Worm (Caenorhabditis elegans): ENCODE data around the gene tmed-1.
A peak's percentile ranks its signal among the peaks of the same experiment; 100 is the strongest.

Gene tmed-1

ce11 chrIV:12036924-12037323 is 41.0 kb downstream of the tmed-1 start (continued):
- no peak for TF ChIP-seq ets-4 (GFP tag; optimal IDR thresholded peaks at IDR 0.05)
- TF ChIP-seq hmg-20 (GFP tag; IDR thresholded peaks at IDR 0.05) = no peak
- TF ChIP-seq tbx-9 (tag; optimal IDR thresholded peaks at IDR 0.05; ENCODE audit: borderline replicate concordance) = no peak
- no peak for TF ChIP-seq ekl-4 (GFP tag; IDR thresholded peaks at IDR 0.05)
- no peak for TF ChIP-seq die-1 (tag; optimal IDR thresholded peaks at IDR 0.05)
- no peak for TF ChIP-seq madf-10 (tag; optimal IDR thresholded peaks at IDR 0.05)
- TF ChIP-seq snpc-3.4 (tag; optimal IDR thresholded peaks at IDR 0.05) = no peak
- TF ChIP-seq mcd-1 (GFP tag; IDR thresholded peaks at IDR 0.05) = no peak
- 0 out of 2 replicates have a peak, but pooled peaks have one; percentile 33 for TF ChIP-seq pbrm-1 (GFP tag; IDR thresholded peaks at IDR 0.05)
- no peak for TF ChIP-seq hlh-26 (GFP tag; conservative IDR thresholded peaks at IDR 0.05)
- TF ChIP-seq lsy-27 (tag; optimal IDR thresholded peaks at IDR 0.05; ENCODE audit: borderline replicate concordance, insufficient read depth) = no peak
- no peak for TF ChIP-seq ztf-28 (GFP tag; IDR thresholded peaks at IDR 0.05)
- no peak for TF ChIP-seq dpl-1 (GFP tag; optimal IDR thresholded peaks at IDR 0.05)
- TF ChIP-seq let-607 (tag; optimal IDR thresholded peaks at IDR 0.05) = no peak
- no peak for TF ChIP-seq F33H1.4 (GFP tag; IDR thresholded peaks at IDR 0.05)
- TF ChIP-seq F52B5.7 (tag; optimal IDR thresholded peaks at IDR 0.05) = no peak
- no peak for TF ChIP-seq mel-28 (tag; optimal IDR thresholded peaks at IDR 0.05; ENCODE audit: borderline replicate concordance)
- TF ChIP-seq aptf-2 (GFP tag; conservative IDR thresholded peaks at IDR 0.05) = no peak
- no peak for TF ChIP-seq nhr-179 (tag; optimal IDR thresholded peaks at IDR 0.05)

- TF ChIP-seq egl-18 (GFP tag; IDR thresholded peaks at IDR 0.05) = no peak
- TF ChIP-seq zfh-2 (GFP tag; conservative IDR thresholded peaks at IDR 0.05) = 0 out of 2 replicates have a peak, but pooled peaks have one; percentile 4
- TF ChIP-seq F10E7.11 (tag; optimal IDR thresholded peaks at IDR 0.05) = no peak
- no peak for TF ChIP-seq nhr-80 (tag; optimal IDR thresholded peaks at IDR 0.05)
- no peak for TF ChIP-seq dpff-1 (tag; optimal IDR thresholded peaks at IDR 0.05)
- no peak for TF ChIP-seq mel-28 (tag; optimal IDR thresholded peaks at IDR 0.05; ENCODE audit: borderline replicate concordance)
- no peak for TF ChIP-seq xnd-1 (tag; optimal IDR thresholded peaks at IDR 0.05)
- no peak for TF ChIP-seq nhr-179 (tag; optimal IDR thresholded peaks at IDR 0.05)
- 0 out of 2 replicates have a peak, but pooled peaks have one; percentile 8 for TF ChIP-seq lin-26 (GFP tag; IDR thresholded peaks at IDR 0.05)
Observed at ce11 chrIV:12035422-12035821, 42.5 kb downstream of the tmed-1 start.

- TF ChIP-seq zfh-2 (GFP tag; conservative IDR thresholded peaks at IDR 0.05) = 0 out of 2 replicates have a peak, but pooled peaks have one; percentile 12
- no peak for TF ChIP-seq athp-1 (tag; optimal IDR thresholded peaks at IDR 0.05)
- TF ChIP-seq B0019.2 (GFP tag; conservative IDR thresholded peaks at IDR 0.05) = no peak
- TF ChIP-seq rec-8 (tag; optimal IDR thresholded peaks at IDR 0.05) = no peak
- no peak for TF ChIP-seq akir-1 (GFP tag; optimal IDR thresholded peaks at IDR 0.05)
- peak; percentile 59 for TF ChIP-seq ama-1 (optimal IDR thresholded peaks at IDR 0.05)
- TF ChIP-seq ama-1 (GFP tag; optimal IDR thresholded peaks at IDR 0.05) = no peak
- 0 out of 2 replicates have a peak, but pooled peaks have one; percentile 35 for TF ChIP-seq attf-6 (GFP tag; IDR thresholded peaks at IDR 0.05)
- TF ChIP-seq ekl-4 (GFP tag; IDR thresholded peaks at IDR 0.05) = 0 out of 2 replicates have a peak, but pooled peaks have one; percentile 12
- TF ChIP-seq cebp-2 (GFP tag; IDR thresholded peaks at IDR 0.05) = peak; percentile 19; the same call in 1 of the 2 replicates
- TF ChIP-seq mel-28 (tag; optimal IDR thresholded peaks at IDR 0.05; ENCODE audit: borderline replicate concordance) = no peak
Observed at ce11 chrIV:12034776-12035175, 43.2 kb downstream of the tmed-1 start.

ce11 chrIV:12033985-12034384 is 44.0 kb downstream of the tmed-1 start, which contains the start of gene sqst-1:
sqst-1 (plus strand) TSS chrIV:12034282.
- no peak for TF ChIP-seq C06A6.2 (GFP tag; conservative IDR thresholded peaks at IDR 0.05)
- TF ChIP-seq mxl-1 (tag; optimal IDR thresholded peaks at IDR 0.05) = no peak
- no peak for TF ChIP-seq nhr-80 (tag; optimal IDR thresholded peaks at IDR 0.05)
- TF ChIP-seq lag-1 (GFP tag; IDR thresholded peaks at IDR 0.05) = no peak
- TF ChIP-seq xnd-1 (tag; optimal IDR thresholded peaks at IDR 0.05) = no peak
- no peak for TF ChIP-seq ets-4 (GFP tag; optimal IDR thresholded peaks at IDR 0.05)
- no peak for TF ChIP-seq rcor-1 (GFP tag; IDR thresholded peaks at IDR 0.05)
- TF ChIP-seq aptf-3 (GFP tag; IDR thresholded peaks at IDR 0.05) = no peak
- TF ChIP-seq cebp-1 (GFP tag; IDR thresholded peaks at IDR 0.05) = peak; percentile 87
- peak; percentile 98 for TF ChIP-seq cebp-1 (tag; optimal IDR thresholded peaks at IDR 0.05)
- TF ChIP-seq rpc-1 (optimal IDR thresholded peaks at IDR 0.05) = no peak
- TF ChIP-seq rpc-1 (tag; optimal IDR thresholded peaks at IDR 0.05) = no peak
- no peak for TF ChIP-seq K12H6.12 (tag; optimal IDR thresholded peaks at IDR 0.05)
- no peak for TF ChIP-seq madf-6 (GFP tag; IDR thresholded peaks at IDR 0.05)
- no peak for TF ChIP-seq tbp1 (GFP tag; optimal IDR thresholded peaks at IDR 0.05)
